Worm (Caenorhabditis elegans): ENCODE measurements around the gene rig-6.

ce11 chrII:4797071-4797470, 14.8 kb downstream of the rig-6 start, which contains the start of gene C33F10.14:
- no peak for TF ChIP-seq mep-1 (tag; optimal IDR thresholded peaks at IDR 0.05)
- no peak for TF ChIP-seq vab-7 (GFP tag; IDR thresholded peaks at IDR 0.05)
- no peak for TF ChIP-seq ceh-82 (tag; optimal IDR thresholded peaks at IDR 0.05)
- no peak for TF ChIP-seq pha-4 (GFP tag; IDR thresholded peaks at IDR 0.05)
- no peak for TF ChIP-seq pha-4 (tag; optimal IDR thresholded peaks at IDR 0.05)
- TF ChIP-seq snpc-4 (tag; optimal IDR thresholded peaks at IDR 0.05): no peak
- no peak for TF ChIP-seq ama-1 (optimal IDR thresholded peaks at IDR 0.05)
- no peak for TF ChIP-seq lin-15B (tag; optimal IDR thresholded peaks at IDR 0.05)
- no peak for TF ChIP-seq nhr-237 (tag; optimal IDR thresholded peaks at IDR 0.05)
- no peak for TF ChIP-seq nhr-76 (tag; optimal IDR thresholded peaks at IDR 0.05)
- no peak for TF ChIP-seq F10B5.3 (tag; optimal IDR thresholded peaks at IDR 0.05)
- no peak for TF ChIP-seq arid-1 (GFP tag; conservative IDR thresholded peaks at IDR 0.05)
- TF ChIP-seq R02D3.7 (tag; optimal IDR thresholded peaks at IDR 0.05): no peak
- no peak for TF ChIP-seq zip-11 (GFP tag; IDR thresholded peaks at IDR 0.05)
